Fruit fly (Drosophila melanogaster) S2 (cell line): Measurements from ENCODE around the gene Reps.

Experiments
- CG8478 ChIP-seq: fragments of >200 bp; optimal IDR thresholded peaks from 2 replicates; lab custom pipeline; 2018
- CTCF ChIP-seq, 2 experiments: fragments of >200 bp; optimal IDR thresholded peaks; 2 replicates each; lab custom pipeline; 2018

- no peak for TF ChIP-seq CG8478 (lab: Kevin White, UChicago)
- no peak for TF ChIP-seq CTCF (optimal IDR thresholded peaks at IDR 0.05; lab: Kevin White, UChicago)
Measured at dm6 chr2L:11148969-11149368, 42.5 kb upstream of the Reps start, which contains the start of gene Gyc32E.
